Worm (Caenorhabditis elegans): ENCODE results near the gene crh-2.

The crh-2 gene

ce11 chrII:5186870-5187269 is 499 bp downstream of the crh-2 start:
- TF ChIP-seq lin-13 (GFP tag; optimal IDR thresholded peaks at IDR 0.05) (no peak), C16A3.4 (tag; optimal IDR thresholded peaks at IDR 0.05) (no peak), nhr-71 (tag; optimal IDR thresholded peaks at IDR 0.05) (no peak), nhr-76 (tag; optimal IDR thresholded peaks at IDR 0.05) (no peak), elt-2 (tag; optimal IDR thresholded peaks at IDR 0.05) (peak; percentile 88), sox-4 (tag; optimal IDR thresholded peaks at IDR 0.05) (no peak)

DNA sequence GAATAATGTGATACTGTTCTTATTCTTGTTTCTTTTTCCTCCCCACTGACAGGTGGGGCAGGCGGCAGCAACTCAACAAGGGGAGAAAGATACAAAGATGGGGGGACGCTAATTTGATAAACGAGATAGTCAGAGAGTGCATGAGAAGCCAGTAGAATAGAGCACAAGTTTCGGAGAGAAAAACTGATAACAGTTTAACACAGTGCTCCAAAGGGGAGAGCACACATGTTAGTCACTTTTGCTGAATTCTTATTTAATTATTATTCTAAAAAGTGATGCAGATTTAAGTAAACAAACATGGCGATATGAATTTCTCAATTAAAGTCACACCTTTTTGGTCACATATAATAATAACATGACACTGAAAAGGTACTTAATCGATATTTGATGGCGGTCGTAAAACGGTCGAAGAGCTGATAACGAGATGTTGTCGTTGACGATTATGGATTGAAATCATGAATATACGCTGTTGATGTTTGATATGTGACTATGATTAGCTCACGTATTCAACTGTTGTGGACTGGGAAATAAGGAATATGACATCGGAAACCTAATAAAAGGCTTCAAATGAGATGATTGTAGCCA is 1.3 kb downstream of the crh-2 start:
- TF ChIP-seq ama-1 (optimal IDR thresholded peaks at IDR 0.05) (no peak), elt-2 (tag; optimal IDR thresholded peaks at IDR 0.05) (peak; percentile 97), lin-14 (GFP tag; optimal IDR thresholded peaks at IDR 0.05) (peak; percentile 23), tlp-1 (tag; optimal IDR thresholded peaks at IDR 0.05) (peak; percentile 44), mep-1 (tag; optimal IDR thresholded peaks at IDR 0.05) (no peak), nhr-71 (tag; optimal IDR thresholded peaks at IDR 0.05) (peak; percentile 36)

ce11 chrII:5184661-5185545 is 2.5 kb downstream of the crh-2 start:
- no peak for TF ChIP-seq nhr-237 (tag; optimal IDR thresholded peaks at IDR 0.05)
- no peak for TF ChIP-seq nhr-12 (tag; optimal IDR thresholded peaks at IDR 0.05)
- TF ChIP-seq unc-98 (GFP tag; IDR thresholded peaks at IDR 0.05) = no peak
- no peak for TF ChIP-seq ces-1 (GFP tag; optimal IDR thresholded peaks at IDR 0.05)
- TF ChIP-seq unc-30 (tag; optimal IDR thresholded peaks at IDR 0.05) = no peak
- TF ChIP-seq lin-39 (tag; optimal IDR thresholded peaks at IDR 0.05) = no peak
- TF ChIP-seq rnt-1 (tag; optimal IDR thresholded peaks at IDR 0.05) = no peak
- peak; percentile 98 for TF ChIP-seq elt-2 (tag; optimal IDR thresholded peaks at IDR 0.05)
- TF ChIP-seq sox-4 (tag; optimal IDR thresholded peaks at IDR 0.05) = no peak
- TF ChIP-seq pqm-1 (tag; optimal IDR thresholded peaks at IDR 0.05) = no peak
- TF ChIP-seq nhr-71 (tag; optimal IDR thresholded peaks at IDR 0.05) = peak; percentile 43
- TF ChIP-seq tbx-2 (tag; optimal IDR thresholded peaks at IDR 0.05) = no peak
- no peak for TF ChIP-seq ztf-11 (tag; optimal IDR thresholded peaks at IDR 0.05)
- no peak for TF ChIP-seq ama-1 (optimal IDR thresholded peaks at IDR 0.05)
- TF ChIP-seq swsn-7 (tag; optimal IDR thresholded peaks at IDR 0.05) = no peak
- TF ChIP-seq lin-13 (GFP tag; optimal IDR thresholded peaks at IDR 0.05) = no peak
- TF ChIP-seq nhr-28 (tag; optimal IDR thresholded peaks at IDR 0.05) = no peak

ce11 chrII:5183207-5183606 is 4.2 kb downstream of the crh-2 start:
- no peak for TF ChIP-seq nhr-77 (tag; optimal IDR thresholded peaks at IDR 0.05)
- no peak for TF ChIP-seq elt-2 (tag; optimal IDR thresholded peaks at IDR 0.05)
- peak; percentile 18 for TF ChIP-seq lin-14 (GFP tag; optimal IDR thresholded peaks at IDR 0.05)
- no peak for TF ChIP-seq mab-9 (GFP tag; IDR thresholded peaks at IDR 0.05)
- TF ChIP-seq unc-62 (GFP tag; optimal IDR thresholded peaks at IDR 0.05) = no peak
- no peak for TF ChIP-seq lin-13 (GFP tag; optimal IDR thresholded peaks at IDR 0.05)
- no peak for TF ChIP-seq nhr-76 (tag; optimal IDR thresholded peaks at IDR 0.05)
- TF ChIP-seq dpl-1 (GFP tag; optimal IDR thresholded peaks at IDR 0.05) = no peak
- peak; percentile 44 for TF ChIP-seq nhr-71 (tag; optimal IDR thresholded peaks at IDR 0.05)
- no peak for TF ChIP-seq aly-2 (tag; optimal IDR thresholded peaks at IDR 0.05)
- peak; percentile 22 for TF ChIP-seq nhr-47 (tag; optimal IDR thresholded peaks at IDR 0.05)
- no peak for TF ChIP-seq grh-1 (GFP tag; IDR thresholded peaks at IDR 0.05)
- TF ChIP-seq lsy-2 (tag; optimal IDR thresholded peaks at IDR 0.05) = no peak
- TF ChIP-seq snpc-4 (tag; optimal IDR thresholded peaks at IDR 0.05) = no peak
- peak; percentile 19 for TF ChIP-seq blmp-1 (tag; optimal IDR thresholded peaks at IDR 0.05)
- TF ChIP-seq skn-1 (tag; optimal IDR thresholded peaks at IDR 0.05) = no peak
- no peak for TF ChIP-seq F16B12.6 (tag; optimal IDR thresholded peaks at IDR 0.05)
- no peak for TF ChIP-seq snu-23 (GFP tag; optimal IDR thresholded peaks at IDR 0.05)
- TF ChIP-seq nhr-20 (tag; optimal IDR thresholded peaks at IDR 0.05) = peak; percentile 9
- no peak for TF ChIP-seq ztf-11 (tag; optimal IDR thresholded peaks at IDR 0.05)
- no peak for TF ChIP-seq egl-13 (tag; optimal IDR thresholded peaks at IDR 0.05)
- no peak for TF ChIP-seq fkh-4 (tag; optimal IDR thresholded peaks at IDR 0.05; ENCODE audit: borderline replicate concordance)
- TF ChIP-seq tbx-2 (tag; optimal IDR thresholded peaks at IDR 0.05) = no peak
- no peak for TF ChIP-seq ceh-8 (GFP tag; optimal IDR thresholded peaks at IDR 0.05)
- no peak for TF ChIP-seq hlh-17 (GFP tag; optimal IDR thresholded peaks at IDR 0.05; ENCODE audit: borderline replicate concordance)
- no peak for TF ChIP-seq alr-1 (tag; optimal IDR thresholded peaks at IDR 0.05; ENCODE audit: borderline replicate concordance)
- peak; percentile 3 for TF ChIP-seq swsn-7 (tag; optimal IDR thresholded peaks at IDR 0.05)
- TF ChIP-seq sup-37 (GFP tag; optimal IDR thresholded peaks at IDR 0.05) = no peak
- TF ChIP-seq unc-98 (GFP tag; IDR thresholded peaks at IDR 0.05) = no peak
- TF ChIP-seq efl-3 (GFP tag; optimal IDR thresholded peaks at IDR 0.05) = no peak
- TF ChIP-seq rnt-1 (tag; optimal IDR thresholded peaks at IDR 0.05) = no peak

Measured in whole organism, L1 larva.